Worm (Caenorhabditis elegans): ENCODE results near the gene F44A6.5.

Gene F44A6.5

DNA sequence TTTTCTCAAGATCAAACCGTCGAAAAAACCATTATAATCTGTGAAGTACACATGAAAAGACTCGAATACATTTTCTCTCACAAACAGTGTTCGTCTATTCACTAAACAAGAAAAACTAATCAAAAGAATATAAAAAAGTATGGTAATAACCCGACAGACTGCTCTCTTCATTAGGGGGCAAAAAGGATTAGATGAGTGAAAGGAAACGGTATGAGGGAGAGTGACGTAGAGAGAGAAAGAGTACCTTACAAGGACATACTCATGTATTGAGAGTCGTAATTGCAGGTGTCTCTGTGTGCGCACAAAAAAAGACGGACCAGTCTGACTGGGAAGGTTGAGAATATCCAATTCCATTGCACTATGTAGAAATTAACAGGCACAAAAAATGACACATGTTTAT is 31.0 kb upstream of the F44A6.5 start:
- TF ChIP-seq ceh-48 (tag; optimal IDR thresholded peaks at IDR 0.05), result no peak
- no peak for TF ChIP-seq ref-2 (tag; optimal IDR thresholded peaks at IDR 0.05)
- no peak for TF ChIP-seq hlh-30 (tag; optimal IDR thresholded peaks at IDR 0.05; ENCODE audit: insufficient read depth)
- no peak for TF ChIP-seq F13H6.1 (tag; optimal IDR thresholded peaks at IDR 0.05)
- no peak for TF ChIP-seq sox-2 (GFP tag; IDR thresholded peaks at IDR 0.05)
- TF ChIP-seq pha-4 (tag; optimal IDR thresholded peaks at IDR 0.05), result no peak
- TF ChIP-seq ttx-3 (tag; optimal IDR thresholded peaks at IDR 0.05), result no peak
- TF ChIP-seq ceh-9 (tag; optimal IDR thresholded peaks at IDR 0.05), result no peak
- TF ChIP-seq hlh-13 (GFP tag; optimal IDR thresholded peaks at IDR 0.05), result no peak
- no peak for TF ChIP-seq C08G9.2 (tag; optimal IDR thresholded peaks at IDR 0.05)
- no peak for TF ChIP-seq mec-3 (tag; optimal IDR thresholded peaks at IDR 0.05; ENCODE audit: borderline replicate concordance)
- TF ChIP-seq K02D7.2 (tag; optimal IDR thresholded peaks at IDR 0.05), result no peak
- TF ChIP-seq nfya-1 (tag; optimal IDR thresholded peaks at IDR 0.05), result no peak
- TF ChIP-seq ceh-34 (tag; optimal IDR thresholded peaks at IDR 0.05), result no peak
- no peak for TF ChIP-seq ets-4 (tag; optimal IDR thresholded peaks at IDR 0.05)
- no peak for TF ChIP-seq nhr-232 (tag; optimal IDR thresholded peaks at IDR 0.05)
- TF ChIP-seq nhr-11 (tag; optimal IDR thresholded peaks at IDR 0.05), result no peak
- no peak for TF ChIP-seq T23F11.4 (GFP tag; optimal IDR thresholded peaks at IDR 0.05)
- TF ChIP-seq unc-86 (tag; optimal IDR thresholded peaks at IDR 0.05), result no peak

DNA sequence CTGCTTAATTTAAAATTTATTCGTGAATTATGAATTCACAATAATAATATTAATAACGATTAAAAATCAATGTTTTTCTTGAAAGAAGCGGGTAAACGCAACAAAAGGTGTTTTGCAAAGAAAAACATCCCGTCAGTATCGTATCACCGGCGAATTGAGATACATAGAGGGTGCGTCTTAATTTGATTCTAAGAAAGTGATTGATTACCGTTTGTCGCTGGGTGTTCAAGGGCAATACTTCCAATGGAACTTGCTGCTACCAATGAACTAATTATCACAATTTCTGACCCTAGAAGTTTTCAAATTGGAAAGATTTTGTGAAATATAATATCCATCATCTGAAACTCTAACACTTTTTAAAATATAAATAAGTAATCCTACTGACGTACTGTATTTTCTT is 26.9 kb upstream of the F44A6.5 start:
- no peak for TF ChIP-seq lim-6 (tag; optimal IDR thresholded peaks at IDR 0.05)
- no peak for TF ChIP-seq lin-11 (tag; optimal IDR thresholded peaks at IDR 0.05)
- TF ChIP-seq unc-55 (GFP tag; optimal IDR thresholded peaks at IDR 0.05), result no peak
- no peak for TF ChIP-seq C08G9.2 (tag; optimal IDR thresholded peaks at IDR 0.05)
- TF ChIP-seq unc-42 (tag; optimal IDR thresholded peaks at IDR 0.05), result no peak
- no peak for TF ChIP-seq ceh-18 (tag; optimal IDR thresholded peaks at IDR 0.05)
- TF ChIP-seq hlh-13 (GFP tag; optimal IDR thresholded peaks at IDR 0.05), result no peak
- no peak for TF ChIP-seq pqm-1 (tag; optimal IDR thresholded peaks at IDR 0.05)
- TF ChIP-seq nhr-11 (tag; optimal IDR thresholded peaks at IDR 0.05), result no peak
- no peak for TF ChIP-seq pat-9 (tag; optimal IDR thresholded peaks at IDR 0.05)
- no peak for TF ChIP-seq sox-4 (tag; optimal IDR thresholded peaks at IDR 0.05)
- no peak for TF ChIP-seq F13H6.1 (tag; optimal IDR thresholded peaks at IDR 0.05)
- no peak for TF ChIP-seq ceh-24 (tag; optimal IDR thresholded peaks at IDR 0.05)
- TF ChIP-seq pha-2 (tag; optimal IDR thresholded peaks at IDR 0.05), result no peak
- TF ChIP-seq ceh-9 (tag; optimal IDR thresholded peaks at IDR 0.05), result no peak
- TF ChIP-seq nfya-1 (tag; optimal IDR thresholded peaks at IDR 0.05), result no peak
- no peak for TF ChIP-seq odd-2 (tag; optimal IDR thresholded peaks at IDR 0.05)
- no peak for TF ChIP-seq ref-2 (tag; optimal IDR thresholded peaks at IDR 0.05)
- no peak for TF ChIP-seq pag-3 (tag; optimal IDR thresholded peaks at IDR 0.05; ENCODE audit: borderline replicate concordance)
- TF ChIP-seq unc-86 (tag; optimal IDR thresholded peaks at IDR 0.05), result no peak

DNA sequence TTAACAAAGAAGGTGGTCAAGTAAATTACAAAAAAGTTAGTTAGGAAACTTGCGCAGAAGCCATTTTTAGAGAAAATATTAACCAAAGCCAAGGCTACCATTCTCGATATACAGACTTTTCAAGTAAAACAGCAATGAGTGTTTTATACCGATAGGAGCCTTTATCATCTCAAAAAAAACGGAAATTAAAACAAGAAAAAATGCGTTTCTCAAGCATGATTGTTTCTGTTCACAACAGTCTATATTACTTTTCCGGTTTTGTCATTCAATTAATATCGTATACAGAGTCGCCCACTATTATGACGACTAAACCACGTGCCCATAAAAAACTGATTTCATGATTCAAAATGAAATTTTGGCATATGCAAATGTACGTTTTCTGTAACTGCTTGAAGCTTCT is 22.2 kb upstream of the F44A6.5 start, which contains the start of gene str-74:
Gene str-74 (minus strand): TSS at position 101 of the 400 bp plus-strand sequence.
- TF ChIP-seq hlh-13 (GFP tag; optimal IDR thresholded peaks at IDR 0.05) (no peak), ref-2 (tag; optimal IDR thresholded peaks at IDR 0.05) (no peak), unc-55 (GFP tag; optimal IDR thresholded peaks at IDR 0.05) (no peak), lin-11 (tag; optimal IDR thresholded peaks at IDR 0.05) (no peak), ahr-1 (tag; optimal IDR thresholded peaks at IDR 0.05) (no peak), lim-6 (tag; optimal IDR thresholded peaks at IDR 0.05) (no peak), F13H6.1 (tag; optimal IDR thresholded peaks at IDR 0.05) (no peak), dmd-4 (tag; optimal IDR thresholded peaks at IDR 0.05; ENCODE audit: borderline replicate concordance) (no peak), T23F11.4 (GFP tag; optimal IDR thresholded peaks at IDR 0.05) (no peak), ceh-2 (tag; optimal IDR thresholded peaks at IDR 0.05) (no peak), sdc-2 (tag; optimal IDR thresholded peaks at IDR 0.05) (no peak), rnt-1 (tag; optimal IDR thresholded peaks at IDR 0.05) (no peak), K02D7.2 (tag; optimal IDR thresholded peaks at IDR 0.05) (no peak), ceh-24 (tag; optimal IDR thresholded peaks at IDR 0.05) (no peak), pros-1 (tag; optimal IDR thresholded peaks at IDR 0.05) (no peak), elt-2 (tag; optimal IDR thresholded peaks at IDR 0.05) (no peak)

All from whole organism, late embryonic.